Fruit fly (Drosophila melanogaster) whole organism, embryonic: ENCODE measurements around the gene wam.

ENCODE experiments used
- ATbp ChIP-seq: fragments of 200-800 bp; sonication (Bioruptor generic); optimal IDR thresholded peaks from 2 replicates; lab custom pipeline; 2017; ENCODE audit warnings: missing biosample characterization, mild to moderate bottlenecking, missing genetic modification characterization, missing genetic modification reagents
- Abd-B ChIP-seq: fragments of 200-800 bp; sonication (Bioruptor generic); optimal IDR thresholded peaks from 2 replicates; lab custom pipeline; 2018; ENCODE audit warnings: missing biosample characterization, mild to moderate bottlenecking, missing genetic modification characterization, moderate library complexity
- Awh ChIP-seq: fragments of 200-800 bp; sonication (Bioruptor generic); IDR thresholded peaks from 2 replicates; pipeline ENCODE4, ENCODE4 v1.3.6; 2022; ENCODE audit warnings: missing biosample characterization, missing genetic modification characterization
- CG10462 ChIP-seq: fragments of 200-800 bp; sonication (Bioruptor generic); optimal IDR thresholded peaks from 2 replicates; lab custom pipeline; 2016; ENCODE audit warnings: missing biosample characterization, missing genetic modification characterization
- CG12391 ChIP-seq: fragments of 200-800 bp; sonication (Bioruptor generic); optimal IDR thresholded peaks from 3 replicates; lab custom pipeline; 2018; ENCODE audit warnings: missing biosample characterization, mild to moderate bottlenecking, missing genetic modification characterization, moderate library complexity
- CG12942 ChIP-seq: fragments of 200-800 bp; sonication (Bioruptor generic); optimal IDR thresholded peaks from 3 replicates; lab custom pipeline; 2016; ENCODE audit warnings: missing biosample characterization, missing genetic modification characterization
- CG13424 ChIP-seq: fragments of 200-800 bp; sonication (Bioruptor generic); optimal IDR thresholded peaks from 2 replicates; lab custom pipeline; 2019; ENCODE audit warnings: missing biosample characterization, mild to moderate bottlenecking, missing genetic modification characterization, moderate library complexity
- CG13775 ChIP-seq: fragments of 200-800 bp; sonication (Bioruptor generic); optimal IDR thresholded peaks from 3 replicates; lab custom pipeline; 2017; ENCODE audit warnings: missing biosample characterization, mild to moderate bottlenecking, missing genetic modification characterization
- CG14965 ChIP-seq: fragments of 200-800 bp; sonication (Bioruptor generic); optimal IDR thresholded peaks from 2 replicates; lab custom pipeline; 2016; ENCODE audit warnings: missing biosample characterization, missing genetic modification characterization, borderline replicate concordance
- CG1602 ChIP-seq: fragments of 200-800 bp; sonication (Bioruptor generic); optimal IDR thresholded peaks from 3 replicates; lab custom pipeline; 2016; ENCODE audit warnings: missing biosample characterization, missing genetic modification characterization
- CG17328 ChIP-seq: fragments of 200-800 bp; sonication (Bioruptor generic); IDR thresholded peaks from 2 replicates; pipeline ENCODE4 v1.3.6; 2022; ENCODE audit warnings: missing biosample characterization, missing genetic modification characterization
- CG17359 ChIP-seq: fragments of 200-800 bp; sonication (Bioruptor generic); optimal IDR thresholded peaks from 3 replicates; lab custom pipeline; 2018; ENCODE audit warnings: missing biosample characterization, mild to moderate bottlenecking, missing genetic modification characterization, moderate library complexity
- CG1832 ChIP-seq: fragments of 200-800 bp; sonication (Bioruptor generic); optimal IDR thresholded peaks from 2 replicates; lab custom pipeline; 2017; ENCODE audit warnings: missing biosample characterization, mild to moderate bottlenecking, missing genetic modification characterization, inconsistent platforms
- CG2116 ChIP-seq: fragments of 200-800 bp; sonication (Bioruptor generic); optimal IDR thresholded peaks from 3 replicates; lab custom pipeline; 2018; ENCODE audit warnings: missing biosample characterization, mild to moderate bottlenecking, missing genetic modification characterization
- CG7271 ChIP-seq: fragments of 200-800 bp; sonication (Bioruptor generic); optimal IDR thresholded peaks from 2 replicates; lab custom pipeline; 2018; ENCODE audit warnings: missing biosample characterization, mild to moderate bottlenecking, missing genetic modification characterization, moderate library complexity
- CG7357 ChIP-seq: fragments of 200-800 bp; sonication (Bioruptor generic); IDR thresholded peaks from 3 replicates; pipeline ENCODE4 v1.3.6; 2022; ENCODE audit warnings: missing biosample characterization, missing genetic modification characterization
- CG7963 ChIP-seq: fragments of 200-800 bp; sonication (Bioruptor generic); IDR thresholded peaks from 3 replicates; pipeline ENCODE4 v1.3.6; 2022; ENCODE audit warnings: missing biosample characterization, missing genetic modification characterization; ENCODE audit not compliant: partially characterized antibody
- CG8388 ChIP-seq: fragments of 200-800 bp; sonication (Bioruptor generic); optimal IDR thresholded peaks from 2 replicates; lab custom pipeline; 2019; ENCODE audit warnings: missing biosample characterization, mild to moderate bottlenecking, missing genetic modification characterization, moderate library complexity
- CG9609 ChIP-seq: fragments of 200-800 bp; sonication (Bioruptor generic); optimal IDR thresholded peaks from 3 replicates; lab custom pipeline; 2016; ENCODE audit warnings: missing biosample characterization, missing genetic modification characterization
- CG9727 ChIP-seq: fragments of 200-800 bp; sonication (Bioruptor generic); optimal IDR thresholded peaks from 3 replicates; lab custom pipeline; 2017; ENCODE audit warnings: missing biosample characterization, mild to moderate bottlenecking, missing genetic modification characterization
- Chrac-16 ChIP-seq: fragments of 200-800 bp; sonication (Bioruptor generic); optimal IDR thresholded peaks from 3 replicates; lab custom pipeline; 2016; ENCODE audit warnings: missing biosample characterization, missing genetic modification characterization
- CoRest ChIP-seq: fragments of 200-800 bp; sonication (Bioruptor generic); optimal IDR thresholded peaks from 3 replicates; lab custom pipeline; 2018; ENCODE audit warnings: missing biosample characterization, mild to moderate bottlenecking, missing genetic modification characterization, moderate library complexity
- D19A ChIP-seq: fragments of 200-800 bp; optimal IDR thresholded peaks from 3 replicates; lab custom pipeline; 2019; ENCODE audit warnings: missing biosample characterization, mild to moderate bottlenecking, missing genetic modification characterization, moderate library complexity
- GATAe ChIP-seq: fragments of 200-800 bp; sonication (Bioruptor generic); conservative IDR thresholded peaks from 2 replicates; pipeline ENCODE4 v1.3.6; 2022; ENCODE audit warnings: missing biosample characterization, missing genetic modification characterization
- Hr3 ChIP-seq: fragments of 200-800 bp; sonication (Bioruptor generic); optimal IDR thresholded peaks from 3 replicates; lab custom pipeline; 2016; ENCODE audit warnings: missing biosample characterization, missing genetic modification characterization
- Hr39 ChIP-seq: fragments of >200 bp; optimal IDR thresholded peaks from 2 replicates; lab custom pipeline; 2017
- Hr51 ChIP-seq, 2 experiments: fragments of 200-800 bp; sonication (Bioruptor generic); optimal IDR thresholded peaks; 2 replicates in 1 of 2; 3 replicates in 1 of 2; lab custom pipeline; 2016 to 2018; ENCODE audit warnings: missing biosample characterization in 2 of 2, missing genetic modification characterization in 2 of 2, mild to moderate bottlenecking in 1 of 2, moderate library complexity in 1 of 2
- Oaz ChIP-seq: fragments of 200-800 bp; sonication (Bioruptor generic); IDR thresholded peaks from 2 replicates; pipeline ENCODE4 v1.3.6; 2022; ENCODE audit warnings: missing biosample characterization, missing genetic modification characterization
- Rfx ChIP-seq: fragments of 200-800 bp; sonication (Bioruptor generic); IDR thresholded peaks from 2 replicates; pipeline ENCODE4 v1.3.6; 2022; ENCODE audit warnings: missing biosample characterization, missing genetic modification characterization
- Scr ChIP-seq: fragments of 200-800 bp; sonication (Bioruptor generic); IDR thresholded peaks from 2 replicates; pipeline ENCODE4 v1.3.6; 2022; ENCODE audit warnings: missing biosample characterization, missing genetic modification characterization; ENCODE audit not compliant: partially characterized antibody
- Sry-β ChIP-seq: fragments of 200-800 bp; sonication (Bioruptor generic); optimal IDR thresholded peaks from 2 replicates; lab custom pipeline; 2018; ENCODE audit warnings: missing biosample characterization, mild to moderate bottlenecking, missing genetic modification characterization, moderate library complexity
- Usf ChIP-seq: fragments of 200-800 bp; sonication (Bioruptor generic); optimal IDR thresholded peaks from 2 replicates; lab custom pipeline; 2017; ENCODE audit warnings: missing genotype, missing biosample characterization, missing genetic modification characterization
- br ChIP-seq: fragments of >200 bp; optimal IDR thresholded peaks from 2 replicates; lab custom pipeline; 2017
- cg ChIP-seq: fragments of 200-800 bp; sonication (Bioruptor generic); optimal IDR thresholded peaks from 3 replicates; lab custom pipeline; 2019; ENCODE audit warnings: missing biosample characterization, mild to moderate bottlenecking, missing genetic modification characterization, moderate library complexity
- da ChIP-seq: fragments of 200-800 bp; sonication (Bioruptor generic); optimal IDR thresholded peaks from 2 replicates; lab custom pipeline; 2016; ENCODE audit warnings: missing biosample characterization, missing genetic modification characterization
- gcm2 ChIP-seq: fragments of 200-800 bp; sonication (Bioruptor generic); optimal IDR thresholded peaks from 2 replicates; lab custom pipeline; 2016; ENCODE audit warnings: missing biosample characterization, missing genetic modification characterization
- h ChIP-seq: fragments of >200 bp; optimal IDR thresholded peaks from 2 replicates; lab custom pipeline; 2017
- inv ChIP-seq: fragments of 200-800 bp; sonication (Bioruptor generic); IDR thresholded peaks from 2 replicates; pipeline ENCODE4 v1.3.6; 2022; ENCODE audit warnings: missing biosample characterization, missing genetic modification characterization; ENCODE audit not compliant: partially characterized antibody
- kah ChIP-seq: fragments of 200-800 bp; sonication (Bioruptor generic); optimal IDR thresholded peaks from 2 replicates; lab custom pipeline; 2018; ENCODE audit warnings: missing biosample characterization, mild to moderate bottlenecking, missing genetic modification characterization
- ken ChIP-seq: fragments of 200-800 bp; sonication (Bioruptor generic); IDR thresholded peaks from 3 replicates; pipeline ENCODE4 v1.3.6; 2022; ENCODE audit warnings: missing biosample characterization, missing genetic modification characterization
- lmd ChIP-seq: fragments of 200-800 bp; sonication (Bioruptor generic); IDR thresholded peaks from 2 replicates; pipeline ENCODE4 v1.3.6; 2022; ENCODE audit warnings: missing biosample characterization, missing genetic modification characterization
- p53 ChIP-seq: fragments of 200-800 bp; sonication (Bioruptor generic); optimal IDR thresholded peaks from 2 replicates; lab custom pipeline; 2016; ENCODE audit warnings: missing biosample characterization, missing genetic modification characterization
- phol ChIP-seq: fragments of 200-800 bp; sonication (Bioruptor generic); optimal IDR thresholded peaks from 3 replicates; lab custom pipeline; 2018; ENCODE audit warnings: missing biosample characterization, mild to moderate bottlenecking, missing genetic modification characterization, moderate library complexity
- pum ChIP-seq: fragments of 200-800 bp; sonication (Bioruptor generic); optimal IDR thresholded peaks from 2 replicates; lab custom pipeline; 2016; ENCODE audit warnings: missing biosample characterization, missing genetic modification characterization
- ro ChIP-seq: fragments of 200-800 bp; sonication (Bioruptor generic); IDR thresholded peaks from 2 replicates; pipeline ENCODE4 v1.3.6; 2022; ENCODE audit warnings: missing biosample characterization, missing genetic modification characterization
- sens ChIP-seq: fragments of 200-800 bp; sonication (Bioruptor generic); peaks from one replicate; lab custom pipeline; 2016; ENCODE audit warnings: missing biosample characterization, missing genetic modification characterization
- sr ChIP-seq: fragments of 200-800 bp; sonication (Bioruptor generic); IDR thresholded peaks from 3 replicates; pipeline ENCODE4 v1.3.6; 2022; ENCODE audit warnings: missing biosample characterization, missing genetic modification characterization
- tx ChIP-seq: fragments of 200-800 bp; sonication (Bioruptor generic); optimal IDR thresholded peaks from 2 replicates; lab custom pipeline; 2016; ENCODE audit warnings: missing biosample characterization, missing genetic modification characterization
- unc-4 ChIP-seq: fragments of 200-800 bp; sonication (Bioruptor generic); IDR thresholded peaks from 2 replicates; pipeline ENCODE4 v1.3.6; 2022; ENCODE audit warnings: missing biosample characterization, missing genetic modification characterization; ENCODE audit not compliant: partially characterized antibody
- unpg ChIP-seq: fragments of 200-800 bp; sonication (Bioruptor generic); optimal IDR thresholded peaks from 3 replicates; lab custom pipeline; 2018; ENCODE audit warnings: missing biosample characterization, mild to moderate bottlenecking, missing genetic modification characterization, moderate library complexity
- zen2 ChIP-seq: fragments of 200-800 bp; sonication (Bioruptor generic); IDR thresholded peaks from 3 replicates; pipeline ENCODE4 v1.3.6; 2022; ENCODE audit warnings: missing biosample characterization, missing genetic modification characterization; ENCODE audit not compliant: partially characterized antibody
- zfh1 ChIP-seq: fragments of 200-800 bp; sonication (Bioruptor generic); IDR thresholded peaks from 3 replicates; pipeline ENCODE4 v1.3.6; 2022; ENCODE audit warnings: missing biosample characterization, missing genetic modification characterization

The wam gene

DNA sequence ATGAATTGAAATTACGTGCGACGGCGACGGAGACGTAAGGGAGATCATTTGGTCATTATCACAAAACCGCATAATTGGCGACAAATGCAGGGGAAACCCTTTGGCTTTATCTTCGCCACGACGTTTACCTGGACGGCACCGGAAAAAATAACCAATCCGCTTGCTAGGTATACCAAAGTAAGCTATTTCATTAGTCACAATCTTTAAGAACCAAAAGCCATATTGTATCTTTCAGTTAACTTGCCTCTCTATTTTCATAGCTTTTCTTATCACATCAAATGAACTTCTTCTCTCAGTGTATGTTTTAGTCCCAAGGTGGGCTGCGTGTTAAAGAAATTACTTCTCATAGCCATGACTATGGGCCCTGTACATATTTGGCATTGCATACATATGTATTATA is 27.8 kb upstream of the wam start (continued):
- TF ChIP-seq Hr51 (GFP tag; optimal IDR thresholded peaks at IDR 0.05; lab: Kevin White, UChicago) (peak in 1 of 2 experiments; percentile 26), Scr (no peak), CG10462 (GFP tag; lab: Kevin White, UChicago) (peak; percentile 17), CG7357 (no peak), CG1832 (no peak), br (lab: Kevin White, UChicago) (no peak), Abd-B (no peak), Hr39 (lab: Kevin White, UChicago) (no peak), p53 (GFP tag; lab: Kevin White, UChicago) (no peak), Chrac-16 (GFP tag; lab: Kevin White, UChicago) (peak; percentile 20), CG12942 (GFP tag; lab: Kevin White, UChicago) (no peak), CG17359 (peak; percentile 10), sr (GFP tag; lab: Robert Waterston, UW) (no peak), CG9727 (peak; percentile 5), zfh1 (GFP tag; lab: Robert Waterston, UW) (peak; percentile 41; the same call in 1 of the 3 replicates), lmd (GFP tag; lab: Robert Waterston, UW) (0 out of 2 replicates have a peak, but pooled peaks have one; percentile 16), CG13424 (tag; lab: Kevin White, UChicago) (peak; percentile 9), CG7963 (GFP tag; lab: Robert Waterston, UW) (no peak), phol (tag; lab: Kevin White, UChicago) (peak; percentile 10), ro (GFP tag; lab: Robert Waterston, UW) (no peak), CG8388 (GFP tag; lab: Kevin White, UChicago) (no peak), da (GFP tag; lab: Kevin White, UChicago) (no peak), CoRest (peak; percentile 16), zen2 (GFP tag; lab: Robert Waterston, UW) (no peak), Sry-β (no peak), Rfx (0 out of 2 replicates have a peak, but pooled peaks have one; percentile 11), CG17328 (GFP tag; lab: Robert Waterston, UW) (peak; percentile 38; the same call in 1 of the 2 replicates), inv (no peak), D19A (tag; lab: Kevin White, UChicago) (no peak), ken (GFP tag; lab: Robert Waterston, UW) (no peak), tx (GFP tag; lab: Kevin White, UChicago) (no peak), kah (no peak), pum (GFP tag; lab: Kevin White, UChicago) (no peak), ATbp (GFP tag; lab: Kevin White, UChicago) (peak; percentile 10), CG14965 (GFP tag; lab: Kevin White, UChicago) (no peak), CG13775 (GFP tag; lab: Kevin White, UChicago) (peak; percentile 4), Hr3 (GFP tag; lab: Kevin White, UChicago) (peak; percentile 1), CG9609 (GFP tag; lab: Kevin White, UChicago) (no peak), CG1602 (peak; percentile 4), GATAe (no peak), unc-4 (GFP tag; lab: Robert Waterston, UW) (no peak), Usf (GFP tag; lab: Kevin White, UChicago) (no peak), CG2116 (GFP tag; lab: Kevin White, UChicago) (no peak), gcm2 (no peak), CG7271 (tag; lab: Kevin White, UChicago) (no peak), Oaz (GFP tag; lab: Robert Waterston, UW) (0 out of 2 replicates have a peak, but pooled peaks have one; percentile 7), sens (peak; percentile 80), h (lab: Kevin White, UChicago) (no peak), unpg (peak; percentile 24), CG12391 (tag; lab: Kevin White, UChicago) (peak; percentile 31), Awh (0 out of 2 replicates have a peak, but pooled peaks have one; percentile 19), cg (GFP tag; lab: Kevin White, UChicago) (no peak)
